Fruit fly (Drosophila melanogaster) whole organism, wandering third instar larva: ENCODE results near the gene Adgf-A2.
A peak's percentile ranks its signal among the peaks of the same experiment; 100 is the strongest.

Source experiments
- Abd-B ChIP-seq: fragments of >200 bp; optimal IDR thresholded peaks from 2 replicates; lab custom pipeline; 2017; ENCODE audit warnings: missing biosample characterization, missing genetic modification characterization
- CG32264 ChIP-seq: fragments of 200-800 bp; sonication (Bioruptor generic); optimal IDR thresholded peaks from 2 replicates; lab custom pipeline; 2016; ENCODE audit warnings: missing biosample characterization, missing genetic modification characterization
- CG9705 ChIP-seq: fragments of 200-800 bp; sonication (Bioruptor generic); optimal IDR thresholded peaks from 2 replicates; lab custom pipeline; 2018; ENCODE audit warnings: missing biosample characterization, mild to moderate bottlenecking, missing genetic modification characterization
- CrebA ChIP-seq: fragments of 200-800 bp; sonication (Bioruptor generic); optimal IDR thresholded peaks from 2 replicates; lab custom pipeline; 2016; ENCODE audit warnings: missing biosample characterization, mild to moderate bottlenecking, missing genetic modification characterization, borderline replicate concordance
- Dif ChIP-seq: fragments of 200-275, 200-300 bp; sonication (Bioruptor generic); optimal IDR thresholded peaks from 2 replicates; lab custom pipeline; 2018; ENCODE audit warnings: missing biosample characterization, missing genetic modification characterization; ENCODE audit not compliant: partially characterized antibody
- HLH106 ChIP-seq: fragments of 200-800 bp; optimal IDR thresholded peaks from 3 replicates; lab custom pipeline; 2019; ENCODE audit warnings: missing biosample characterization, mild to moderate bottlenecking, missing genetic modification characterization, moderate library complexity
- Hr78 ChIP-seq: fragments of >200 bp; optimal IDR thresholded peaks from 2 replicates; lab custom pipeline; 2017; ENCODE audit warnings: missing biosample characterization, missing genetic modification characterization
- Hr83 ChIP-seq: fragments of 200-300 bp; sonication (Bioruptor generic); optimal IDR thresholded peaks from 2 replicates; lab custom pipeline; 2016; ENCODE audit warnings: missing biosample characterization, mild to moderate bottlenecking, missing genetic modification characterization, moderate library complexity; ENCODE audit not compliant: poor library complexity, severe bottlenecking
- Jra ChIP-seq: sonication (Bioruptor generic); optimal IDR thresholded peaks from 2 replicates; lab custom pipeline; 2016; ENCODE audit warnings: missing biosample characterization, missing genetic modification characterization
- Mio ChIP-seq: sonication (Bioruptor generic); optimal IDR thresholded peaks from 2 replicates; lab custom pipeline; 2016; ENCODE audit warnings: missing biosample characterization, missing genetic modification characterization
- Myc ChIP-seq: fragments of >200 bp; optimal IDR thresholded peaks from 2 replicates; lab custom pipeline; 2017
- N ChIP-seq: fragments of >200 bp; optimal IDR thresholded peaks from 2 replicates; lab custom pipeline; 2018; ENCODE audit warnings: missing biosample characterization, missing external identifiers, missing genetic modification characterization
- OdsH ChIP-seq: fragments of 200-800 bp; sonication (Bioruptor generic); optimal IDR thresholded peaks from 2 replicates; lab custom pipeline; 2016; ENCODE audit warnings: missing biosample characterization, mild to moderate bottlenecking, missing genetic modification characterization
- Rel ChIP-seq, 2 experiments: fragments of 200-800 bp; sonication (Bioruptor generic) in 1 of 2; optimal IDR thresholded peaks; 2 replicates in 1 of 2; 3 replicates in 1 of 2; lab custom pipeline; 2016 to 2019; ENCODE audit warnings: mild to moderate bottlenecking in 2 of 2, missing biosample characterization in 2 of 2, missing genetic modification characterization in 2 of 2, moderate library complexity in 1 of 2
- Sp1 ChIP-seq: fragments of 200-800 bp; sonication (Bioruptor generic); optimal IDR thresholded peaks from 3 replicates; lab custom pipeline; 2019; ENCODE audit warnings: missing biosample characterization, mild to moderate bottlenecking, missing genetic modification characterization, moderate library complexity
- Vsx2 ChIP-seq: fragments of 200-300, 225-300 bp; sonication (Bioruptor generic); optimal IDR thresholded peaks from 2 replicates; lab custom pipeline; 2018; ENCODE audit warnings: missing biosample characterization, missing genetic modification characterization; ENCODE audit not compliant: partially characterized antibody
- br ChIP-seq: fragments of 200-800 bp; sonication (Bioruptor generic); optimal IDR thresholded peaks from 2 replicates; lab custom pipeline; 2016; ENCODE audit warnings: missing biosample characterization, missing genetic modification characterization
- brk ChIP-seq: fragments of 200-800 bp; sonication (Bioruptor generic); optimal IDR thresholded peaks from 2 replicates; lab custom pipeline; 2016; ENCODE audit warnings: missing biosample characterization, mild to moderate bottlenecking, missing genetic modification characterization
- dl ChIP-seq, 2 experiments: fragments of 175-275, 200-275 bp in 1 of 2; fragments of 200-275 bp in 1 of 2; sonication (Bioruptor generic); optimal IDR thresholded peaks; lab custom pipeline; 2018; ENCODE audit warnings: mild to moderate bottlenecking in 2 of 2, missing biosample characterization in 2 of 2, missing genetic modification characterization in 2 of 2, moderate library complexity in 2 of 2; ENCODE audit not compliant: partially characterized antibody in 2 of 2, insufficient read depth in 1 of 2
- dmrt93B ChIP-seq: fragments of 200-800 bp; sonication (Bioruptor generic); optimal IDR thresholded peaks from 2 replicates; lab custom pipeline; 2018; ENCODE audit warnings: missing biosample characterization, mild to moderate bottlenecking, missing genetic modification characterization
- dsf ChIP-seq: sonication (Bioruptor generic); optimal IDR thresholded peaks from 2 replicates; lab custom pipeline; 2016; ENCODE audit warnings: missing biosample characterization, missing genetic modification characterization, borderline replicate concordance
- ey ChIP-seq: fragments of 200-800 bp; sonication (Bioruptor generic); optimal IDR thresholded peaks from 2 replicates; lab custom pipeline; 2016; ENCODE audit warnings: missing biosample characterization, missing genetic modification characterization
- foxo ChIP-seq, 2 experiments: fragments of 200-800 bp; sonication (Bioruptor generic); optimal IDR thresholded peaks; 2 replicates in 1 of 2; 3 replicates in 1 of 2; lab custom pipeline; 2016 to 2017; ENCODE audit warnings: missing biosample characterization in 2 of 2, missing genetic modification characterization in 2 of 2
- fru ChIP-seq: fragments of 200-800 bp; sonication (Bioruptor generic); optimal IDR thresholded peaks from 3 replicates; lab custom pipeline; 2016; ENCODE audit warnings: missing biosample characterization, mild to moderate bottlenecking, missing genetic modification characterization
- h ChIP-seq: fragments of 200-800 bp; sonication (Bioruptor generic); optimal IDR thresholded peaks from 3 replicates; lab custom pipeline; 2016; ENCODE audit warnings: missing biosample characterization, mild to moderate bottlenecking, missing genetic modification characterization
- jim ChIP-seq: fragments of 175-275, 200-325 bp; sonication (Bioruptor generic); optimal IDR thresholded peaks from 2 replicates; lab custom pipeline; 2016; ENCODE audit warnings: missing biosample characterization, mild to moderate bottlenecking, missing genetic modification characterization
- lola ChIP-seq: fragments of >200 bp; optimal IDR thresholded peaks from 2 replicates; lab custom pipeline; 2017; ENCODE audit warnings: missing biosample characterization, missing genetic modification characterization
- pan ChIP-seq: fragments of >200 bp; optimal IDR thresholded peaks from 2 replicates; lab custom pipeline; 2017
- psq ChIP-seq: fragments of 200-800 bp; sonication (Bioruptor generic); optimal IDR thresholded peaks from 3 replicates; lab custom pipeline; 2017; ENCODE audit warnings: missing biosample characterization, mild to moderate bottlenecking, missing genetic modification characterization, moderate library complexity
- rgr ChIP-seq: fragments of 200-800 bp; sonication (Bioruptor generic); optimal IDR thresholded peaks from 3 replicates; lab custom pipeline; 2016; ENCODE audit warnings: missing biosample characterization, mild to moderate bottlenecking, missing genetic modification characterization
- sage ChIP-seq: fragments of 200-800 bp; sonication (Bioruptor generic); optimal IDR thresholded peaks from 2 replicates; lab custom pipeline; 2016; ENCODE audit warnings: missing biosample characterization, mild to moderate bottlenecking, missing genetic modification characterization
- sv ChIP-seq: fragments of 200-800 bp; sonication (Bioruptor generic); optimal IDR thresholded peaks from 3 replicates; lab custom pipeline; 2016; ENCODE audit warnings: missing biosample characterization, missing genetic modification characterization
- tai ChIP-seq: sonication (Bioruptor generic); optimal IDR thresholded peaks from 2 replicates; lab custom pipeline; 2016; ENCODE audit warnings: missing biosample characterization, missing genetic modification characterization
- usp ChIP-seq: fragments of >200 bp; optimal IDR thresholded peaks from 2 replicates; lab custom pipeline; 2017; ENCODE audit warnings: missing biosample characterization, missing genetic modification characterization
- woc ChIP-seq: sonication (Bioruptor generic); optimal IDR thresholded peaks from 2 replicates; lab custom pipeline; 2016; ENCODE audit warnings: missing biosample characterization, mild to moderate bottlenecking, missing genetic modification characterization

Adgf-A2 gene

dm6 chr3L:17763987-17764386 lies at the start of gene Adgf-A2, which contains the start of gene Adgf-A:
Gene Adgf-A2, minus strand, starts transcription at chr3L:17764158.
Gene Adgf-A, minus strand, starts transcription at chr3L:17764158.
- TF ChIP-seq CrebA (GFP tag; lab: Kevin White, UChicago), result no peak
- no peak for TF ChIP-seq Rel (GFP tag; optimal IDR thresholded peaks at IDR 0.05; lab: Kevin White, UChicago)
- no peak for TF ChIP-seq Rel (tag; optimal IDR thresholded peaks at IDR 0.05; lab: Kevin White, UChicago)
- no peak for TF ChIP-seq rgr (GFP tag; lab: Kevin White, UChicago)
- TF ChIP-seq dsf (GFP tag; lab: Kevin White, UChicago), result no peak
- no peak for TF ChIP-seq CG32264 (GFP tag; lab: Kevin White, UChicago)
- TF ChIP-seq fru (GFP tag; lab: Kevin White, UChicago), result no peak
- TF ChIP-seq sage, result no peak
- TF ChIP-seq Hr78, result no peak
- no peak for TF ChIP-seq lola
- no peak for TF ChIP-seq Vsx2 (GFP tag; lab: Kevin White, UChicago)
- TF ChIP-seq sv (GFP tag; lab: Kevin White, UChicago), result no peak
- no peak for TF ChIP-seq ey (GFP tag; lab: Kevin White, UChicago)
- TF ChIP-seq N (GFP tag; lab: Kevin White, UChicago), result no peak
- TF ChIP-seq br, result no peak

- TF ChIP-seq fru (GFP tag; lab: Kevin White, UChicago) (no peak), ey (GFP tag; lab: Kevin White, UChicago) (no peak)
Measured at dm6 chr3L:17808597-17809213, 44.7 kb upstream of the Adgf-A2 start, which contains the start of gene CG32191. Gene CG32191, minus strand, starts transcription at chr3L:17809146.

- no peak for TF ChIP-seq Jra (GFP tag; lab: Kevin White, UChicago)
- TF ChIP-seq OdsH (GFP tag; lab: Kevin White, UChicago), result no peak
- TF ChIP-seq sage, result no peak
- no peak for TF ChIP-seq dmrt93B
- TF ChIP-seq HLH106 (tag; lab: Kevin White, UChicago), result no peak
- no peak for TF ChIP-seq fru (GFP tag; lab: Kevin White, UChicago)
- TF ChIP-seq tai (GFP tag; lab: Kevin White, UChicago), result no peak
- no peak for TF ChIP-seq br
Measured at dm6 chr3L:17806357-17807025, 42.5 kb upstream of the Adgf-A2 start, which contains the start of gene CG32187. Gene CG32187, minus strand, starts transcription at chr3L:17806365.

- peak in 1 of 2 experiments; percentile 44 for TF ChIP-seq foxo (GFP tag; optimal IDR thresholded peaks at IDR 0.05; lab: Kevin White, UChicago)
- no peak for TF ChIP-seq lola
- no peak for TF ChIP-seq Hr83 (GFP tag; lab: Kevin White, UChicago)
- TF ChIP-seq Vsx2 (GFP tag; lab: Kevin White, UChicago), result no peak
- TF ChIP-seq psq (GFP tag; lab: Kevin White, UChicago), result peak; percentile 3
- peak; percentile 36 for TF ChIP-seq rgr (GFP tag; lab: Kevin White, UChicago)
- TF ChIP-seq CG9705, result no peak
- TF ChIP-seq Myc (lab: Kevin White, UChicago), result peak; percentile 61
- TF ChIP-seq, all 38 proteins: peak for 4
Measured at dm6 chr3L:17804511-17804910, 40.6 kb upstream of the Adgf-A2 start, which contains the start of gene ais. Gene ais, minus strand, starts transcription at chr3L:17804715.

- peak; percentile 1 for TF ChIP-seq br
- peak; percentile 27 for TF ChIP-seq CG9705
- TF ChIP-seq dsf (GFP tag; lab: Kevin White, UChicago), result no peak
- TF ChIP-seq Rel (GFP tag; optimal IDR thresholded peaks at IDR 0.05; lab: Kevin White, UChicago), result no peak
- peak; percentile 94 for TF ChIP-seq Rel (tag; optimal IDR thresholded peaks at IDR 0.05; lab: Kevin White, UChicago)
- TF ChIP-seq dl (GFP tag; optimal IDR thresholded peaks at IDR 0.05; lab: Kevin White, UChicago; ENCODE audit: insufficient read depth in 1 of 2, partially characterized antibody in 2 of 2), result no peak
- TF ChIP-seq dmrt93B, result no peak
- TF ChIP-seq Dif (GFP tag; lab: Kevin White, UChicago), result no peak
- TF ChIP-seq Sp1 (GFP tag; lab: Kevin White, UChicago), result no peak
- TF ChIP-seq Mio (GFP tag; lab: Kevin White, UChicago), result no peak
- peak; percentile 55 for TF ChIP-seq h (GFP tag; lab: Kevin White, UChicago)
- no peak for TF ChIP-seq tai (GFP tag; lab: Kevin White, UChicago)
- peak; percentile 25 for TF ChIP-seq CrebA (GFP tag; lab: Kevin White, UChicago)
- TF ChIP-seq CG32264 (GFP tag; lab: Kevin White, UChicago), result no peak
- TF ChIP-seq sage, result no peak
- TF ChIP-seq Abd-B (GFP tag; lab: Kevin White, UChicago), result no peak
- TF ChIP-seq rgr (GFP tag; lab: Kevin White, UChicago), result peak; percentile 54
- TF ChIP-seq HLH106 (tag; lab: Kevin White, UChicago), result no peak
- no peak for TF ChIP-seq N (GFP tag; lab: Kevin White, UChicago)
- TF ChIP-seq foxo (GFP tag; optimal IDR thresholded peaks at IDR 0.05; lab: Kevin White, UChicago), result peak in 1 of 2 experiments; percentile 46
- TF ChIP-seq Myc (lab: Kevin White, UChicago), result peak; percentile 85
- TF ChIP-seq brk (GFP tag; lab: Kevin White, UChicago), result no peak
- peak; percentile 18 for TF ChIP-seq fru (GFP tag; lab: Kevin White, UChicago)
- TF ChIP-seq Hr78, result no peak
- TF ChIP-seq Hr83 (GFP tag; lab: Kevin White, UChicago), result peak; percentile 70
- peak; percentile 5 for TF ChIP-seq jim
- TF ChIP-seq usp (GFP tag; lab: Kevin White, UChicago), result no peak
- TF ChIP-seq woc, result peak; percentile 93
- TF ChIP-seq pan, result no peak
- no peak for TF ChIP-seq psq (GFP tag; lab: Kevin White, UChicago)
- no peak for TF ChIP-seq Jra (GFP tag; lab: Kevin White, UChicago)
Measured at dm6 chr3L:17802107-17802506, 38.1 kb upstream of the Adgf-A2 start, which contains the start of gene NUCB1. Gene NUCB1, minus strand, starts transcription at chr3L:17802279.
